Fruit fly (Drosophila melanogaster) whole organism, embryonic: ENCODE measurements around the gene Ugt316A1.

Experiments used
- BEAF-32 ChIP-seq: fragments of 200-800 bp; sonication (Bioruptor generic); optimal IDR thresholded peaks from 3 replicates; lab custom pipeline; 2017; ENCODE audit warnings: missing biosample characterization, missing genetic modification characterization, mild to moderate bottlenecking, moderate library complexity, missing genetic modification reagents
- Bdp1 ChIP-seq: fragments of 200-800 bp; sonication (Bioruptor generic); optimal IDR thresholded peaks from 3 replicates; lab custom pipeline; 2016; ENCODE audit warnings: missing biosample characterization, missing genetic modification characterization
- CG10267 ChIP-seq: fragments of 200-800 bp; sonication (Bioruptor generic); optimal IDR thresholded peaks from 2 replicates; lab custom pipeline; 2018; ENCODE audit warnings: missing biosample characterization, mild to moderate bottlenecking, missing genetic modification characterization, moderate library complexity
- CG14965 ChIP-seq: fragments of 200-800 bp; sonication (Bioruptor generic); optimal IDR thresholded peaks from 2 replicates; lab custom pipeline; 2016; ENCODE audit warnings: missing biosample characterization, missing genetic modification characterization, borderline replicate concordance
- CG15269 ChIP-seq: fragments of 200-800 bp; sonication (Bioruptor generic); optimal IDR thresholded peaks from 2 replicates; lab custom pipeline; 2018; ENCODE audit warnings: missing biosample characterization, mild to moderate bottlenecking, missing genetic modification characterization, moderate library complexity
- CG1529 ChIP-seq: fragments of 200-800 bp; sonication (Bioruptor generic); optimal IDR thresholded peaks from 3 replicates; lab custom pipeline; 2018; ENCODE audit warnings: missing biosample characterization, missing genetic modification characterization
- CG15601 ChIP-seq: fragments of 200-800 bp; sonication (Bioruptor generic); optimal IDR thresholded peaks from 3 replicates; lab custom pipeline; 2019; ENCODE audit warnings: missing biosample characterization, mild to moderate bottlenecking, missing genetic modification characterization, moderate library complexity
- CG1602 ChIP-seq: fragments of 200-800 bp; sonication (Bioruptor generic); optimal IDR thresholded peaks from 3 replicates; lab custom pipeline; 2016; ENCODE audit warnings: missing biosample characterization, missing genetic modification characterization
- CG16815 ChIP-seq: fragments of 200-800 bp; sonication (Bioruptor generic); optimal IDR thresholded peaks from 3 replicates; lab custom pipeline; 2017; ENCODE audit warnings: missing biosample characterization, mild to moderate bottlenecking, missing genetic modification characterization
- CG17328 ChIP-seq: fragments of 200-800 bp; sonication (Bioruptor generic); IDR thresholded peaks from 2 replicates; pipeline ENCODE4 v1.3.6; 2022; ENCODE audit warnings: missing biosample characterization, missing genetic modification characterization
- CG17361 ChIP-seq: fragments of 200-800 bp; sonication (Bioruptor generic); IDR thresholded peaks from 3 replicates; pipeline ENCODE4 v1.3.6; 2022; ENCODE audit warnings: missing biosample characterization, missing genetic modification characterization
- CG18011 ChIP-seq: fragments of 200-800 bp; sonication (Bioruptor generic); optimal IDR thresholded peaks from 2 replicates; lab custom pipeline; 2017; ENCODE audit warnings: missing biosample characterization, missing genetic modification characterization, mild to moderate bottlenecking, moderate library complexity, missing genotype
- CG2129 ChIP-seq: fragments of 200-800 bp; sonication (Bioruptor generic); IDR thresholded peaks from 2 replicates; pipeline ENCODE4 v1.3.6; 2022; ENCODE audit warnings: missing biosample characterization, missing genetic modification characterization; ENCODE audit not compliant: partially characterized antibody
- CG32532 ChIP-seq: fragments of 200-800 bp; sonication (Bioruptor generic); IDR thresholded peaks from 2 replicates; pipeline ENCODE4 v1.3.6; 2022; ENCODE audit warnings: missing biosample characterization, missing genetic modification characterization
- CG33557 ChIP-seq: fragments of 200-800 bp; sonication (Bioruptor generic); optimal IDR thresholded peaks from 2 replicates; lab custom pipeline; 2019; ENCODE audit warnings: missing biosample characterization, mild to moderate bottlenecking, missing genetic modification characterization, moderate library complexity
- CG4854 ChIP-seq: fragments of 200-800 bp; sonication (Bioruptor generic); optimal IDR thresholded peaks from 2 replicates; lab custom pipeline; 2016; ENCODE audit warnings: missing biosample characterization, missing genetic modification characterization, inconsistent platforms
- CG7963 ChIP-seq: fragments of 200-800 bp; sonication (Bioruptor generic); IDR thresholded peaks from 3 replicates; pipeline ENCODE4 v1.3.6; 2022; ENCODE audit warnings: missing biosample characterization, missing genetic modification characterization; ENCODE audit not compliant: partially characterized antibody
- CG8359 ChIP-seq: fragments of 200-800 bp; sonication (Bioruptor generic); optimal IDR thresholded peaks from 2 replicates; lab custom pipeline; 2017; ENCODE audit warnings: missing biosample characterization, mild to moderate bottlenecking, missing genetic modification characterization, borderline replicate concordance
- CG9797 ChIP-seq: fragments of 200-800 bp; sonication (Bioruptor generic); optimal IDR thresholded peaks from 3 replicates; lab custom pipeline; 2018; ENCODE audit warnings: missing biosample characterization, mild to moderate bottlenecking, missing genetic modification characterization
- Dbx ChIP-seq: fragments of 200-800 bp; sonication (Bioruptor generic); IDR thresholded peaks from 3 replicates; pipeline ENCODE4 v1.3.6; 2022; ENCODE audit warnings: missing biosample characterization, missing genetic modification characterization
- Gsc ChIP-seq: fragments of 200-800 bp; sonication (Bioruptor generic); IDR thresholded peaks from 2 replicates; pipeline ENCODE4 v1.3.6; 2022; ENCODE audit warnings: missing biosample characterization, missing genetic modification characterization
- HLH54F ChIP-seq: fragments of 200-800 bp; sonication (Bioruptor generic); optimal IDR thresholded peaks from 3 replicates; lab custom pipeline; 2016; ENCODE audit warnings: missing biosample characterization, missing genetic modification characterization
- Meics ChIP-seq: fragments of 200-800 bp; sonication (Bioruptor generic); optimal IDR thresholded peaks from 2 replicates; lab custom pipeline; 2017; ENCODE audit warnings: missing biosample characterization, mild to moderate bottlenecking, missing genetic modification characterization
- NFAT ChIP-seq: fragments of 200-800 bp; sonication (Bioruptor generic); IDR thresholded peaks from 2 replicates; pipeline ENCODE4 v1.3.6; 2022; ENCODE audit warnings: missing biosample characterization, missing genetic modification characterization
- Pdp1 ChIP-seq, 2 experiments: fragments of 200-800 bp; sonication (Bioruptor generic); optimal IDR thresholded peaks; 3 replicates each; lab custom pipeline; 2016; ENCODE audit warnings: missing biosample characterization in 2 of 2, missing genetic modification characterization in 2 of 2, mild to moderate bottlenecking in 1 of 2, moderate library complexity in 1 of 2
- Six4 ChIP-seq: fragments of 200-800 bp; sonication (Bioruptor generic); optimal IDR thresholded peaks from 2 replicates; lab custom pipeline; 2016; ENCODE audit warnings: missing biosample characterization, missing genetic modification characterization
- ab ChIP-seq: fragments of 200-800 bp; sonication (Bioruptor generic); optimal IDR thresholded peaks from 2 replicates; lab custom pipeline; 2016; ENCODE audit warnings: missing biosample characterization, missing genetic modification characterization
- al ChIP-seq: fragments of 200-800 bp; sonication (Bioruptor generic); IDR thresholded peaks from 2 replicates; pipeline ENCODE4 v1.3.6; 2022; ENCODE audit warnings: missing biosample characterization, missing genetic modification characterization
- ase ChIP-seq: fragments of 200-800 bp; sonication (Bioruptor generic); IDR thresholded peaks from 3 replicates; pipeline ENCODE4 v1.3.6; 2022; ENCODE audit warnings: missing biosample characterization, missing genetic modification characterization
- chm ChIP-seq: fragments of 200-800 bp; sonication (Bioruptor generic); IDR thresholded peaks from 2 replicates; pipeline ENCODE4 v1.3.6; 2022; ENCODE audit warnings: missing biosample characterization, missing genetic modification characterization
- dimm ChIP-seq: fragments of 200-800 bp; sonication (Bioruptor generic); IDR thresholded peaks from 2 replicates; pipeline ENCODE4 v1.3.6; 2022; ENCODE audit warnings: missing biosample characterization, missing genetic modification characterization
- jing ChIP-seq: fragments of 200-800 bp; sonication (Bioruptor generic); optimal IDR thresholded peaks from 2 replicates; lab custom pipeline; 2018; ENCODE audit warnings: missing biosample characterization, mild to moderate bottlenecking, missing genetic modification characterization
- kah ChIP-seq: fragments of 200-800 bp; sonication (Bioruptor generic); optimal IDR thresholded peaks from 2 replicates; lab custom pipeline; 2018; ENCODE audit warnings: missing biosample characterization, mild to moderate bottlenecking, missing genetic modification characterization
- luna ChIP-seq: fragments of 200-800 bp; sonication (Bioruptor generic); optimal IDR thresholded peaks from 2 replicates; lab custom pipeline; 2016; ENCODE audit warnings: missing biosample characterization, missing genetic modification characterization
- peb ChIP-seq: fragments of 200-800 bp; sonication (Bioruptor generic); IDR thresholded peaks from 2 replicates; pipeline ENCODE4 v1.3.6; 2022; ENCODE audit warnings: missing biosample characterization, missing genetic modification characterization
- phol ChIP-seq: fragments of 200-800 bp; sonication (Bioruptor generic); optimal IDR thresholded peaks from 3 replicates; lab custom pipeline; 2018; ENCODE audit warnings: missing biosample characterization, mild to moderate bottlenecking, missing genetic modification characterization, moderate library complexity
- pita ChIP-seq: fragments of 200-800 bp; sonication (Bioruptor generic); optimal IDR thresholded peaks from 2 replicates; lab custom pipeline; 2017; ENCODE audit warnings: missing biosample characterization, mild to moderate bottlenecking, missing genetic modification characterization
- ranshi ChIP-seq: fragments of 200-800 bp; sonication (Bioruptor generic); IDR thresholded peaks from 2 replicates; pipeline ENCODE4 v1.3.6; 2022; ENCODE audit warnings: missing biosample characterization, missing genetic modification characterization
- scrt ChIP-seq: fragments of 200-800 bp; sonication (Bioruptor generic); optimal IDR thresholded peaks from 2 replicates; lab custom pipeline; 2018; ENCODE audit warnings: missing biosample characterization, mild to moderate bottlenecking, missing genetic modification characterization, moderate library complexity
- sens-2 ChIP-seq: fragments of 200-800 bp; sonication (Bioruptor generic); IDR thresholded peaks from 2 replicates; pipeline ENCODE4 v1.3.6; 2022; ENCODE audit warnings: missing biosample characterization, missing genetic modification characterization
- slou ChIP-seq: fragments of 200-800 bp; sonication (Bioruptor generic); optimal IDR thresholded peaks from 3 replicates; lab custom pipeline; 2016; ENCODE audit warnings: missing biosample characterization, missing genetic modification characterization
- sqz ChIP-seq: fragments of 200-800 bp; sonication (Bioruptor generic); optimal IDR thresholded peaks from 3 replicates; lab custom pipeline; 2018; ENCODE audit warnings: missing biosample characterization, mild to moderate bottlenecking, missing genetic modification characterization
- ssp ChIP-seq: fragments of 200-800 bp; sonication (Bioruptor generic); IDR thresholded peaks from 2 replicates; pipeline ENCODE4 v1.3.6; 2022; ENCODE audit warnings: missing biosample characterization, missing genetic modification characterization
- tup ChIP-seq: fragments of 200-800 bp; sonication (Bioruptor generic); optimal IDR thresholded peaks from 2 replicates; lab custom pipeline; 2016; ENCODE audit warnings: missing biosample characterization, mild to moderate bottlenecking, missing genetic modification characterization, moderate library complexity
- tx ChIP-seq: fragments of 200-800 bp; sonication (Bioruptor generic); optimal IDR thresholded peaks from 2 replicates; lab custom pipeline; 2016; ENCODE audit warnings: missing biosample characterization, missing genetic modification characterization
- wdn ChIP-seq: fragments of 200-800 bp; sonication (Bioruptor generic); IDR thresholded peaks from 2 replicates; pipeline ENCODE4 v1.3.6; 2022; ENCODE audit warnings: missing biosample characterization, missing genetic modification characterization
- yki ChIP-seq: fragments of >200 bp; optimal IDR thresholded peaks from 3 replicates; lab custom pipeline; 2018
- z ChIP-seq: fragments of 200-800 bp; sonication (Bioruptor generic); IDR thresholded peaks from 3 replicates; pipeline ENCODE4 v1.3.6; 2022; ENCODE audit warnings: missing biosample characterization, missing genetic modification characterization
- zfh1 ChIP-seq: fragments of 200-800 bp; sonication (Bioruptor generic); IDR thresholded peaks from 3 replicates; pipeline ENCODE4 v1.3.6; 2022; ENCODE audit warnings: missing biosample characterization, missing genetic modification characterization

Gene Ugt316A1

DNA sequence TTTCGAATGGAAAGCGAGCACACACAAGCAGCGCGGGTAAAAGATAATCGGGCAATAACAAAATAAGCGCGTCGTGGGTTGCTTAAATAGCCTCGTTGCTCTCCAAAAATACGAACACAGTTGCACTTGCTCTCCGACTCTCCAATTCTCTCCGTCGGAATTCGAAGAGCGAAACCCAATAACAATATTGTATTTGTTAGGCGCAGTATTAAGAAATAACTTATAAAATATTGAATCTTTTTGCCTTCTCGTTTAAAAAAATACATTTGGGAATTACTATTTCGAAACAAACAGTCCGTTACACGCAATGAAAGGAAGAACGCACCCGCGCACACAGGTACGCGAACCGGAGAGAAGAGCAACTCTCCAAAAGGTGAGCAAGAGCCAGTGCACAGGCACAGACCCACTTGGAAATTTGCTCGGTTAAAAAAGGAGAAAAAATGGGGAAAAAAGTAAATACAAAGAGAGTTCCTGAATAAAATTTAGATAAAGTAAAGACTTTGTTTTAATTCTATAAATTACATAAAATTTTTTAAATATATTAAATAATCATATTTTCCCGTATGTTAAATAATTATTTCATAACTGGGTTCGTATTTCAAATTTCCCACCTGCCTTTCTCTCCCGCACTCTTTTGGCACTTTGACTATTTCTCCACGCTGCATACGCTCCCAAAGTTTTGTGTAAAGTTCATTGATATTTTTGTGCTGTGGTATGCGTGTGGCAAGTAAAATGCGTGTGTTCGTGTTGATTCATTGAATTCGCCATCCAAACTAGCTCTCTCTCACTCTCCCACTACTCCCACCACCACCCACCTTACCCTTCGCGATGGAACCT is 24.0 kb upstream of the Ugt316A1 start, which contains the start of gene Mkp3 (continued):
- TF ChIP-seq sens-2 (GFP tag; lab: Robert Waterston, UW) (no peak), CG32532 (peak; percentile 93), Gsc (GFP tag; lab: Robert Waterston, UW) (no peak), CG17361 (GFP tag; lab: Robert Waterston, UW) (peak; percentile 87; the same call in 2 of the 3 replicates), phol (tag; lab: Kevin White, UChicago) (peak; percentile 86), CG15269 (peak; percentile 93), NFAT (GFP tag; lab: Robert Waterston, UW) (peak; percentile 72), z (no peak), al (GFP tag; lab: Robert Waterston, UW) (peak; percentile 86), peb (GFP tag; lab: Robert Waterston, UW) (peak; percentile 77; the same call in 1 of the 2 replicates), tx (GFP tag; lab: Kevin White, UChicago) (no peak), sqz (GFP tag; lab: Kevin White, UChicago) (peak; percentile 71), ssp (GFP tag; lab: Robert Waterston, UW) (peak; percentile 73), tup (GFP tag; lab: Kevin White, UChicago) (peak; percentile 42), luna (GFP tag; lab: Kevin White, UChicago) (no peak), zfh1 (GFP tag; lab: Robert Waterston, UW) (peak; percentile 82), CG15601 (tag; lab: Kevin White, UChicago) (peak; percentile 85), CG9797 (no peak), Pdp1 (GFP tag; optimal IDR thresholded peaks at IDR 0.05; lab: Kevin White, UChicago) (peak in 1 of 2 experiments; percentile 29), wdn (peak; percentile 89), Dbx (peak; percentile 87), CG10267 (tag; lab: Kevin White, UChicago) (peak; percentile 82), CG16815 (GFP tag; lab: Kevin White, UChicago) (peak; percentile 70), Six4 (GFP tag; lab: Kevin White, UChicago) (peak; percentile 78), CG14965 (no peak), scrt (peak; percentile 89), HLH54F (no peak), CG1529 (peak; percentile 82), ranshi (GFP tag; lab: Robert Waterston, UW) (peak; percentile 90), CG2129 (no peak), chm (GFP tag; lab: Robert Waterston, UW) (peak; percentile 71), Bdp1 (GFP tag; lab: Kevin White, UChicago) (no peak), CG8359 (peak; percentile 49), ase (GFP tag; lab: Robert Waterston, UW) (peak; percentile 83), CG18011 (GFP tag; lab: Kevin White, UChicago) (peak; percentile 80), ab (GFP tag; lab: Kevin White, UChicago) (no peak), pita (GFP tag; lab: Kevin White, UChicago) (no peak), CG33557 (GFP tag; lab: Kevin White, UChicago) (peak; percentile 70), CG17328 (GFP tag; lab: Robert Waterston, UW) (peak; percentile 80), dimm (peak; percentile 61; the same call in 1 of the 2 replicates), yki (peak; percentile 31), CG1602 (GFP tag; lab: Kevin White, UChicago) (peak; percentile 77), CG4854 (GFP tag; lab: Kevin White, UChicago) (no peak), CG7963 (GFP tag; lab: Robert Waterston, UW) (no peak), slou (peak; percentile 43), Meics (GFP tag; lab: Kevin White, UChicago) (peak; percentile 96), jing (GFP tag; lab: Kevin White, UChicago) (peak; percentile 10), BEAF-32 (GFP tag; lab: Kevin White, UChicago) (no peak), kah (peak; percentile 57)
